Fruit fly (Drosophila melanogaster): ENCODE measurements around the gene CG13733.

The CG13733 gene

DNA sequence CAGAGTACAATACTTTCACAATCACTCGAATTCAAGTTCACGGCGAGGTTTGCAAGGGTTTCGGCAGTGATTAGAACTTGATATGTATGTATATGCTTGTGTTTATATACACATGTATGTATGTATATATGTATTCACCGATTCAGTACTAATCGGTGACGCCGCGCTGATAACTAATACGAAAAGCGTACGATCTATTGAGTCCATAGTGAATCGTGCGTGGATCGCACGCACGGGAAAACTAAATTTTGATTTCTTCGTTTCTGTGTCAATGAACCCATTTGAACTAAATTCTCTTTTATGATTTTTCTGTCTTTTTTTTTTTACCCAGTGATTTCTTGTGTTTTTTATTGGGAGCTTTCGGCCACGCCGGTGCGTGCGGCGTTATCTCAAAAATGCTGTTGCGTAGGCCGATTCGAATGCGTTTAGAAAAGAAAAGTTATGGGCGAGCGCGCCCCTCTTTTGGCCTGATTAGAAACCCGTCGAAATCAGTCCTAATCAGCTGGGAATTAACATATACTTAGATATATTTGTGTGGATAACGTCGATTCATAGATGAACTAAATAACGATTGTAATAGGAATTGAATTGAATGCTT lies 15.2 kb upstream of the CG13733 start (continued):
- TF ChIP-seq Rfx (GFP tag; IDR thresholded peaks at IDR 0.05): no peak
- no peak for TF ChIP-seq Hsf (GFP tag; optimal IDR thresholded peaks at IDR 0.05)

DNA sequence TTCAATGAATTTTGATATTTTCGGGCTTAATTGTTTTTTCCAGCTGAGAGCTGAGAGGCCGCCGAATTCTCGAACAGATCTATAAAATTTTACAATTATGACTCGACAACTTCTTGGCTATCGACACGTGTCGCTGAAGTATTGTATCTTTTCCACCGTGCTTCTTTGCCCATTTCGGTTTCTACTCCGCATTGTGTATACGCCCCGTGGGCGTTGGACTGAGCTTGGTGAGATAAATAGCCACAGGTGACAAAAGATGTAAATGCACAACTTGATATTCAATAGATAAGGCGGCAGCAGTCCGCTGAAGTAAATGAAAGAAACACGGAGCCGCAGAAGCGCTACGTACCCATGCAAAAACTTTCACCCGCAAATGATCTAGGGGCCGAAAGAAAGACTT lies 14.5 kb upstream of the CG13733 start:
- TF ChIP-seq CG7372 (GFP tag; IDR thresholded peaks at IDR 0.05): peak; percentile 69
- peak; percentile 67; the same call in 1 of the 3 replicates for TF ChIP-seq sr (GFP tag; IDR thresholded peaks at IDR 0.05)
- peak; percentile 28 for TF ChIP-seq Blimp-1 (GFP tag; optimal IDR thresholded peaks at IDR 0.05)
- no peak for TF ChIP-seq CG16815 (GFP tag; optimal IDR thresholded peaks at IDR 0.05)
- TF ChIP-seq unc-4 (GFP tag; IDR thresholded peaks at IDR 0.05; ENCODE audit: partially characterized antibody): no peak
- peak; percentile 20 for TF ChIP-seq Ets65A (GFP tag)
- 0 out of 3 replicates have a peak, but pooled peaks have one; percentile 16 for TF ChIP-seq CG14860 (GFP tag; IDR thresholded peaks at IDR 0.05; ENCODE audit: partially characterized antibody)

DNA sequence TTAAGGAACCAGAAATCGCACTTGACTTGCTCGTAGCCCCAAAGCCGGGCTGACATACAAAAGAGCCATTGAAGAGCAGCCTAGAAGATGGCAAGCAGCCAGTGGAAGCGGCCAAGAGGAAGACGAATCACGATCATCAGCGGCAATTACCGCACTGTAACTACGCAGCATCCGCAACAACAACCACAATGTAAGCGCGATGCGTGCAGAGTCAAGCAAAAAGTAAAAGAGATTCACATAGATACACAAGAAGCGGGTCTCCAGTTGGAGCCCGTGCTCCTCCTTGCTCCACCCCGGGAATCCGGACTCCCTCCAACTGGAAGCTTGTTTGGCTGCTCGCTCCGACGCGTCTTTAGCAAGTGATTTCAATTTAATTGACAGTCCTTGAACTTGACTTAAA lies 12.9 kb upstream of the CG13733 start:
- 0 out of 2 replicates have a peak, but pooled peaks have one; percentile 25 for TF ChIP-seq gsb (GFP tag; IDR thresholded peaks at IDR 0.05)
- no peak for TF ChIP-seq yki (optimal IDR thresholded peaks at IDR 0.05)
- no peak for TF ChIP-seq CG4360 (GFP tag; IDR thresholded peaks at IDR 0.05)
- TF ChIP-seq CG17612 (GFP tag; IDR thresholded peaks at IDR 0.05): no peak
- TF ChIP-seq CG9215 (GFP tag; IDR thresholded peaks at IDR 0.05): no peak
- TF ChIP-seq nom (GFP tag; optimal IDR thresholded peaks at IDR 0.05): peak; percentile 12
- TF ChIP-seq vvl (GFP tag; IDR thresholded peaks at IDR 0.05): no peak
- peak; percentile 25; the same call in 1 of the 2 replicates for TF ChIP-seq slbo (GFP tag; IDR thresholded peaks at IDR 0.05)
- no peak for TF ChIP-seq CG11398 (GFP tag; optimal IDR thresholded peaks at IDR 0.05)
- TF ChIP-seq CG14860 (GFP tag; IDR thresholded peaks at IDR 0.05; ENCODE audit: partially characterized antibody): no peak
- TF ChIP-seq H15 (GFP tag; IDR thresholded peaks at IDR 0.05): no peak

DNA sequence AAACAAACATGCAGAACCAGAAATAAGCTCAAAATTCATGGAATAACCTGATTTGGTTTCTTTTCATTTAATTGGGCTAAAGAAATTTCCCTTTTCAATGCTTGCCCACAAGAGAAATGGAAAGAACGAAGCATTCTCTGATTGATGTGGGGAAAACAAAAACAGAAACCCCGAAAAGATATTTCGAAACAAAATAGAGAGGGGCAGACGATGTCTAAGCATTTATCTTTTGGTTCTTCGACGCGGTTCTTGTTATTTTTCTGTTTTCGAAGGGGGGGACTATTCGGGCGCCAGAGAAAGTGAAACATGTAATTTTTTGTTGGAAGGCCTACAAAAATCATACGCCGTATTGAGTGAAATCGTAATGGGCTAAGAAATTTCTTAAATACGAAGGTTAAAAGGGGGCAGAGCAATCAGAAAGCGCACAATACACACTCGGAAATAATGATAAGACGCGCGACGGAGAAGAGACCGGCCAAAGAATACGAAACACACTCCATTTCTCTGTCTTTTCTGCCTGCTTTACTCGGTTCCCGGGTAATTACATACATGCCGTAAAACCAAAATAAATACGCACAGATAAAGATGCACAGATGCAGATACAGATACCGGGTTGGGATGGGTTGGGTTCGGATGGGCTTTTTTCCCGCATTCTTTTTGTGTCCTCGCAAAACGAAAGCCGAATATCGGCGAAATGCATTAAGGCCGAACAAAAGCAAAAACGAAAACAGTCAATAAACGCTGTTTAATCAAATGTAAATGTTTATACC lies 10.1 kb upstream of the CG13733 start:
- TF ChIP-seq grn (GFP tag; optimal IDR thresholded peaks at IDR 0.05) (peak; percentile 35), Spps (tag; optimal IDR thresholded peaks at IDR 0.05) (no peak), CG42726 (GFP tag; IDR thresholded peaks at IDR 0.05; ENCODE audit: partially characterized antibody) (no peak), CG6689 (GFP tag; IDR thresholded peaks at IDR 0.05) (no peak), pros (GFP tag; optimal IDR thresholded peaks at IDR 0.05) (peak; percentile 31), ranshi (GFP tag; IDR thresholded peaks at IDR 0.05) (no peak), CG1647 (GFP tag; optimal IDR thresholded peaks at IDR 0.05) (no peak), grau (tag; optimal IDR thresholded peaks at IDR 0.05) (no peak), C15 (GFP tag; IDR thresholded peaks at IDR 0.05) (no peak), sd (tag; optimal IDR thresholded peaks at IDR 0.05) (peak; percentile 31), sim (GFP tag; IDR thresholded peaks at IDR 0.05) (no peak), CG11695 (GFP tag; IDR thresholded peaks at IDR 0.05) (peak; percentile 28; the same call in 1 of the 3 replicates), CG4404 (GFP tag; IDR thresholded peaks at IDR 0.05) (no peak), Dip3 (GFP tag; optimal IDR thresholded peaks at IDR 0.05) (no peak), Dbx (GFP tag; IDR thresholded peaks at IDR 0.05) (no peak), Dek (tag; optimal IDR thresholded peaks at IDR 0.05) (no peak), tna (GFP tag; IDR thresholded peaks at IDR 0.05; ENCODE audit: partially characterized antibody) (no peak), h (optimal IDR thresholded peaks at IDR 0.05) (no peak), CG6254 (GFP tag; optimal IDR thresholded peaks at IDR 0.05) (no peak), fd102C (GFP tag; optimal IDR thresholded peaks at IDR 0.05) (no peak), Meics (GFP tag; optimal IDR thresholded peaks at IDR 0.05) (no peak), trem (tag; optimal IDR thresholded peaks at IDR 0.05) (no peak), Gug (GFP tag; IDR thresholded peaks at IDR 0.05) (no peak), sens (GFP tag) (peak; percentile 71), CG34422 (GFP tag; IDR thresholded peaks at IDR 0.05) (no peak), CG9932 (GFP tag; IDR thresholded peaks at IDR 0.05) (no peak), caup (GFP tag; optimal IDR thresholded peaks at IDR 0.05; ENCODE audit: severe bottlenecking) (no peak)
